Worm (Caenorhabditis elegans) whole organism, young adult: Measurements from ENCODE around the gene Y37A1A.2.

ENCODE experiments used
- C06A6.2 ChIP-seq: fragments of 200-800 bp; sonication (Bioruptor generic); conservative IDR thresholded peaks from 2 replicates; pipeline ENCODE4 v1.3.6; 2022; ENCODE audit warnings: missing genetic modification characterization, missing compliant biosample characterization
- mcd-1 ChIP-seq: fragments of 200-800 bp; sonication (Bioruptor generic); IDR thresholded peaks from 2 replicates; pipeline ENCODE4 v1.3.6; 2022; ENCODE audit warnings: missing genetic modification reagents, missing genetic modification characterization, missing compliant biosample characterization
- snpc-1.3 ChIP-seq: sonication (generic microtip); optimal IDR thresholded peaks from 2 replicates; lab custom pipeline; 2017; ENCODE audit warnings: missing genetic modification characterization, mild to moderate bottlenecking, missing compliant biosample characterization, antibody characterized with exemption, moderate library complexity, missing genotype, missing genetic modification reagents; ENCODE audit not compliant: insufficient read depth

- no peak for TF ChIP-seq mcd-1
- TF ChIP-seq snpc-1.3: no peak
- no peak for TF ChIP-seq C06A6.2 (GFP tag; lab: Robert Waterston, UW)
Observed at ce11 chrIV:13893103-13893502, 19.7 kb downstream of the Y37A1A.2 start.
